Fruit fly (Drosophila melanogaster) whole organism, embryonic: ENCODE results near the gene be.

Experiments used
- Bgb ChIP-seq: fragments of 200-800 bp; sonication (Bioruptor generic); IDR thresholded peaks from 2 replicates; pipeline ENCODE4 v1.3.6; 2022; ENCODE audit warnings: missing biosample characterization, missing genetic modification characterization; ENCODE audit not compliant: partially characterized antibody
- Lpt ChIP-seq: fragments of >200 bp; optimal IDR thresholded peaks from 2 replicates; lab custom pipeline; 2018; ENCODE audit warnings: missing biosample characterization, missing genetic modification characterization
- Sox102F ChIP-seq: fragments of 200-800 bp; sonication (Bioruptor generic); optimal IDR thresholded peaks from 2 replicates; lab custom pipeline; 2018; ENCODE audit warnings: missing biosample characterization, mild to moderate bottlenecking, missing genetic modification characterization, moderate library complexity
- sd ChIP-seq: fragments of 200-800 bp; sonication (Bioruptor generic); optimal IDR thresholded peaks from 3 replicates; lab custom pipeline; 2018; ENCODE audit warnings: missing biosample characterization, mild to moderate bottlenecking, missing genetic modification characterization, moderate library complexity

DNA sequence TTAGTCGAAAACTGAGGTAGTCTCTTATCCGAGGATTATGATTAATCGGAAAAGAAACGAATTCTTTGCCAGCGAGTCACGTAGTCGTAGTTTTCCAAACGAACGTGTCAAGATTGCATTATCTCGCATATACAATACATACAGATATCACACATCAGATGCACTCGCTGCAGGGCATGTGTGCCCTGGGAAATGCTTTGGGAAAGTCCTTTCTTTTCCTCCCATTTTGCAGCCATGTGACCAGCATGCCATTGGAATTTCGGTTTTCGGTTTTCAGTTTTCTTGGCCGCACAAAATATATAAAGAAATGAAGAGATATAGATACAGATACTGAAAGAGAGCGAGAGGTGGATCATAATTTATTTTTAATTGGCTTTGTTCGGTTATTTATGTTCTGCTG, 3.9 kb downstream of the be start:
- TF ChIP-seq Bgb (GFP tag; lab: Robert Waterston, UW) (no peak), Sox102F (no peak), Lpt (no peak), sd (no peak)
